Fruit fly (Drosophila melanogaster) whole organism, wandering third instar larva: ENCODE results near the gene CG5217.

Experiments
- Abd-B ChIP-seq: fragments of >200 bp; optimal IDR thresholded peaks from 2 replicates; lab custom pipeline; 2017; ENCODE audit warnings: missing biosample characterization, missing genetic modification characterization
- CG32264 ChIP-seq: fragments of 200-800 bp; sonication (Bioruptor generic); optimal IDR thresholded peaks from 2 replicates; lab custom pipeline; 2016; ENCODE audit warnings: missing biosample characterization, missing genetic modification characterization
- CG9705 ChIP-seq: fragments of 200-800 bp; sonication (Bioruptor generic); optimal IDR thresholded peaks from 2 replicates; lab custom pipeline; 2018; ENCODE audit warnings: missing biosample characterization, mild to moderate bottlenecking, missing genetic modification characterization
- CrebA ChIP-seq: fragments of 200-800 bp; sonication (Bioruptor generic); optimal IDR thresholded peaks from 2 replicates; lab custom pipeline; 2016; ENCODE audit warnings: missing biosample characterization, mild to moderate bottlenecking, missing genetic modification characterization, borderline replicate concordance
- Dfd ChIP-seq: fragments of >200 bp; optimal IDR thresholded peaks from 2 replicates; lab custom pipeline; 2017; ENCODE audit warnings: missing biosample characterization, missing genetic modification characterization
- Dif ChIP-seq: fragments of 200-275, 200-300 bp; sonication (Bioruptor generic); optimal IDR thresholded peaks from 2 replicates; lab custom pipeline; 2018; ENCODE audit warnings: missing biosample characterization, missing genetic modification characterization; ENCODE audit not compliant: partially characterized antibody
- GATAd ChIP-seq: sonication (Bioruptor generic); optimal IDR thresholded peaks from 2 replicates; lab custom pipeline; 2016; ENCODE audit warnings: missing biosample characterization, missing genetic modification characterization
- HLH106 ChIP-seq: fragments of 200-800 bp; optimal IDR thresholded peaks from 3 replicates; lab custom pipeline; 2019; ENCODE audit warnings: missing biosample characterization, mild to moderate bottlenecking, missing genetic modification characterization, moderate library complexity
- Hnf4 ChIP-seq: fragments of 200-800 bp; sonication (Bioruptor generic); optimal IDR thresholded peaks from 2 replicates; lab custom pipeline; 2016; ENCODE audit warnings: missing biosample characterization, mild to moderate bottlenecking, missing genetic modification characterization
- Hr78 ChIP-seq: fragments of >200 bp; optimal IDR thresholded peaks from 2 replicates; lab custom pipeline; 2017; ENCODE audit warnings: missing biosample characterization, missing genetic modification characterization
- Hr83 ChIP-seq: fragments of 200-300 bp; sonication (Bioruptor generic); optimal IDR thresholded peaks from 2 replicates; lab custom pipeline; 2016; ENCODE audit warnings: missing biosample characterization, mild to moderate bottlenecking, missing genetic modification characterization, moderate library complexity; ENCODE audit not compliant: poor library complexity, severe bottlenecking
- Jra ChIP-seq: sonication (Bioruptor generic); optimal IDR thresholded peaks from 2 replicates; lab custom pipeline; 2016; ENCODE audit warnings: missing biosample characterization, missing genetic modification characterization
- Mio ChIP-seq: sonication (Bioruptor generic); optimal IDR thresholded peaks from 2 replicates; lab custom pipeline; 2016; ENCODE audit warnings: missing biosample characterization, missing genetic modification characterization
- Myc ChIP-seq: fragments of >200 bp; optimal IDR thresholded peaks from 2 replicates; lab custom pipeline; 2017
- N ChIP-seq: fragments of >200 bp; optimal IDR thresholded peaks from 2 replicates; lab custom pipeline; 2018; ENCODE audit warnings: missing biosample characterization, missing external identifiers, missing genetic modification characterization
- OdsH ChIP-seq: fragments of 200-800 bp; sonication (Bioruptor generic); optimal IDR thresholded peaks from 2 replicates; lab custom pipeline; 2016; ENCODE audit warnings: missing biosample characterization, mild to moderate bottlenecking, missing genetic modification characterization
- Rel ChIP-seq, 2 experiments: fragments of 200-800 bp; sonication (Bioruptor generic) in 1 of 2; optimal IDR thresholded peaks; 2 replicates in 1 of 2; 3 replicates in 1 of 2; lab custom pipeline; 2016 to 2019; ENCODE audit warnings: mild to moderate bottlenecking in 2 of 2, missing biosample characterization in 2 of 2, missing genetic modification characterization in 2 of 2, moderate library complexity in 1 of 2
- Sp1 ChIP-seq: fragments of 200-800 bp; sonication (Bioruptor generic); optimal IDR thresholded peaks from 3 replicates; lab custom pipeline; 2019; ENCODE audit warnings: missing biosample characterization, mild to moderate bottlenecking, missing genetic modification characterization, moderate library complexity
- Vsx2 ChIP-seq: fragments of 200-300, 225-300 bp; sonication (Bioruptor generic); optimal IDR thresholded peaks from 2 replicates; lab custom pipeline; 2018; ENCODE audit warnings: missing biosample characterization, missing genetic modification characterization; ENCODE audit not compliant: partially characterized antibody
- br ChIP-seq: fragments of 200-800 bp; sonication (Bioruptor generic); optimal IDR thresholded peaks from 2 replicates; lab custom pipeline; 2016; ENCODE audit warnings: missing biosample characterization, missing genetic modification characterization
- brk ChIP-seq: fragments of 200-800 bp; sonication (Bioruptor generic); optimal IDR thresholded peaks from 2 replicates; lab custom pipeline; 2016; ENCODE audit warnings: missing biosample characterization, mild to moderate bottlenecking, missing genetic modification characterization
- dl ChIP-seq, 2 experiments: fragments of 175-275, 200-275 bp in 1 of 2; fragments of 200-275 bp in 1 of 2; sonication (Bioruptor generic); optimal IDR thresholded peaks; lab custom pipeline; 2018; ENCODE audit warnings: mild to moderate bottlenecking in 2 of 2, missing biosample characterization in 2 of 2, missing genetic modification characterization in 2 of 2, moderate library complexity in 2 of 2; ENCODE audit not compliant: partially characterized antibody in 2 of 2, insufficient read depth in 1 of 2
- dmrt93B ChIP-seq: fragments of 200-800 bp; sonication (Bioruptor generic); optimal IDR thresholded peaks from 2 replicates; lab custom pipeline; 2018; ENCODE audit warnings: missing biosample characterization, mild to moderate bottlenecking, missing genetic modification characterization
- dsf ChIP-seq: sonication (Bioruptor generic); optimal IDR thresholded peaks from 2 replicates; lab custom pipeline; 2016; ENCODE audit warnings: missing biosample characterization, missing genetic modification characterization, borderline replicate concordance
- ey ChIP-seq: fragments of 200-800 bp; sonication (Bioruptor generic); optimal IDR thresholded peaks from 2 replicates; lab custom pipeline; 2016; ENCODE audit warnings: missing biosample characterization, missing genetic modification characterization
- foxo ChIP-seq, 2 experiments: fragments of 200-800 bp; sonication (Bioruptor generic); optimal IDR thresholded peaks; 2 replicates in 1 of 2; 3 replicates in 1 of 2; lab custom pipeline; 2016 to 2017; ENCODE audit warnings: missing biosample characterization in 2 of 2, missing genetic modification characterization in 2 of 2
- fru ChIP-seq: fragments of 200-800 bp; sonication (Bioruptor generic); optimal IDR thresholded peaks from 3 replicates; lab custom pipeline; 2016; ENCODE audit warnings: missing biosample characterization, mild to moderate bottlenecking, missing genetic modification characterization
- h ChIP-seq: fragments of 200-800 bp; sonication (Bioruptor generic); optimal IDR thresholded peaks from 3 replicates; lab custom pipeline; 2016; ENCODE audit warnings: missing biosample characterization, mild to moderate bottlenecking, missing genetic modification characterization
- jim ChIP-seq: fragments of 175-275, 200-325 bp; sonication (Bioruptor generic); optimal IDR thresholded peaks from 2 replicates; lab custom pipeline; 2016; ENCODE audit warnings: missing biosample characterization, mild to moderate bottlenecking, missing genetic modification characterization
- lola ChIP-seq: fragments of >200 bp; optimal IDR thresholded peaks from 2 replicates; lab custom pipeline; 2017; ENCODE audit warnings: missing biosample characterization, missing genetic modification characterization
- psq ChIP-seq: fragments of 200-800 bp; sonication (Bioruptor generic); optimal IDR thresholded peaks from 3 replicates; lab custom pipeline; 2017; ENCODE audit warnings: missing biosample characterization, mild to moderate bottlenecking, missing genetic modification characterization, moderate library complexity
- rgr ChIP-seq: fragments of 200-800 bp; sonication (Bioruptor generic); optimal IDR thresholded peaks from 3 replicates; lab custom pipeline; 2016; ENCODE audit warnings: missing biosample characterization, mild to moderate bottlenecking, missing genetic modification characterization
- sage ChIP-seq: fragments of 200-800 bp; sonication (Bioruptor generic); optimal IDR thresholded peaks from 2 replicates; lab custom pipeline; 2016; ENCODE audit warnings: missing biosample characterization, mild to moderate bottlenecking, missing genetic modification characterization
- sv ChIP-seq: fragments of 200-800 bp; sonication (Bioruptor generic); optimal IDR thresholded peaks from 3 replicates; lab custom pipeline; 2016; ENCODE audit warnings: missing biosample characterization, missing genetic modification characterization
- tai ChIP-seq: sonication (Bioruptor generic); optimal IDR thresholded peaks from 2 replicates; lab custom pipeline; 2016; ENCODE audit warnings: missing biosample characterization, missing genetic modification characterization

The CG5217 gene

DNA sequence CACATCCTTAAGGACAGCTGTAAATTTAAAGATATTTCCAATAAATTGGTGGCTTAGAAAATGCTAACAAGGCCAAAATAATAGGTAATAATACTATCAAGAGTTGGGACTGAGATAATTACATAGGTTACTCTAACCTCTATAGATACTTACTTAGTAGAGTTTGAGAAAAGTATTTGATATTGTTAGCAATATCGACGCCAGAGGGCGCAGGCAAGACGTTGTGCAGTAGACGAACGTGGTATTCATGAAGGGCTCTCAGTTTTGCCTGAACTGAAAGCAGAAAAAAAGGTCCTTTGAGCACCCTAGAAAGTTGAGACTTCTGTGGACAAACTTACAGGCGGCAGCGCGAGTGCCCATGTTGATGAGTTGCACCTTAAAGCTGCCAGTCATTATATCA is 2.5 kb downstream of the CG5217 start:
- no peak for TF ChIP-seq Sp1 (GFP tag; lab: Kevin White, UChicago)
- TF ChIP-seq Hr78 (GFP tag; lab: Kevin White, UChicago) = no peak
- TF ChIP-seq sv (GFP tag; lab: Kevin White, UChicago) = no peak
- TF ChIP-seq CrebA (GFP tag; lab: Kevin White, UChicago) = no peak
- TF ChIP-seq Dfd = no peak
- no peak for TF ChIP-seq Vsx2 (GFP tag; lab: Kevin White, UChicago)
- TF ChIP-seq dmrt93B (GFP tag; lab: Kevin White, UChicago) = no peak
- no peak for TF ChIP-seq CG32264 (GFP tag; lab: Kevin White, UChicago)
- no peak for TF ChIP-seq CG9705 (GFP tag; lab: Kevin White, UChicago)

DNA sequence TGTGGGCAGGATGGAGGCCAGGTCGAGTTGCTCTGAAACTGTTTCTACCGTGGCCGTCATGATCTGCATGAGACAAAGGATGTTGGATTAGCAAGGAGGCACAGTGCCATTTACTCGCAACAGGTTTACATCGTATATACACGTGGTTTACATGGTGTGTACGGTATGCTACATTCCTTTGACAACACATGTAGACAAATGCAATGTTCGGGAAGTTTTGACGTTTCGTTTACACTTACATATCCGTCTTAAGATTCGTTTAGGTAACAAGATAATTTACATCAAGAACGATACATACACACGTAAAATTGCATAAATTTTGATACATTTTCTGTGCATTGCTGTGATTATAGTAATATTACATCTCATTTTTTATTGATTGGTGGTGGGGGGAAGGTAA is 9.0 kb downstream of the CG5217 start:
- TF ChIP-seq N (GFP tag; lab: Kevin White, UChicago) (no peak), jim (no peak), lola (GFP tag; lab: Kevin White, UChicago) (no peak)

DNA sequence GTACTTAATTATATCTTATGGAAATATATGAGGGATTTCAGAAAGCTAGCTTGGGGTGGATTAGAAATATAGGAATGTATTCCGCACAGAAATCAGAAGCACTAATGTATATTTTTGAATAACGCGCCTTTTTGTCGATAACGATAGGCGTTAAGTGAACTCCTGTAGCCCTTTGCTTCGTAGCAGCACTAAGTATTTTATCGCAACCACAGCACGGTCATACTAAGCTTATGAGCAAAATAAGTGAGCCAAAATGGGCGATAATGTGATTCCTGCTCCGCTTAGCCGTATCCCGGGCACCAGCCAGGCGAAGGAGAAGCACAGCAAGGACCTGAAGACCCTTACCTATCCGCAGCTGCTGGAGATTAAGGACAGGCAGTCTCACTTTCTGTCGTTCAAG is 18.7 kb downstream of the CG5217 start, which contains the start of the genes CG5250 and Polr2M:
CG5250 (minus strand) TSS at position 32 of the 400 bp plus-strand sequence.
Polr2M (plus strand) TSS at position 219 of the 400 bp plus-strand sequence.
- TF ChIP-seq sv (GFP tag; lab: Kevin White, UChicago) (no peak), br (GFP tag; lab: Kevin White, UChicago) (no peak), OdsH (no peak), rgr (GFP tag; lab: Kevin White, UChicago) (no peak), lola (GFP tag; lab: Kevin White, UChicago) (no peak), CG32264 (GFP tag; lab: Kevin White, UChicago) (no peak), HLH106 (tag; lab: Kevin White, UChicago) (no peak), dsf (GFP tag; lab: Kevin White, UChicago) (no peak), Dfd (no peak), Dif (no peak), Abd-B (GFP tag; lab: Kevin White, UChicago) (no peak), Sp1 (GFP tag; lab: Kevin White, UChicago) (no peak), tai (GFP tag; lab: Kevin White, UChicago) (no peak)
- TF ChIP-seq, all 38 proteins: peak for 0

DNA sequence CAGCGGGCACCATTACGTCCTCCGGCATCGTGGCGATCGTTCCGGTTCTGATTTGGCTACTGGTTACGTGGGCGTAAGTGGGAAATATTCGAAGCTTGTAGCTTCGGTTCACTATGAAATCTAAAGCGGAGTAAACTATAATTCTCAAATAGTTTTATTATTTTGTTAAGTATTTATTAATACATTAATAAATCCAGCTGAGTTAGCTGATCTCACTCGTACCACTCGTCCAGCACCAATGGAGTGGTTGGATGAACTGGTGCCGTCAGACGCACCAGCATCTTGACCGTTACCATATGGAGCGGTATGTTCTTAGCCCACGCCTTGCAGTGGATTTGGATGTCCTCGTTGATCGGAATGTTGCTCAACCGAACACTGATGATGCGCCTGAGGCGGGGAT is 19.9 kb downstream of the CG5217 start, which contains the start of gene CG11703:
CG11703 (minus strand) TSS at position 101 of the 400 bp plus-strand sequence.
- no peak for TF ChIP-seq dmrt93B (GFP tag; lab: Kevin White, UChicago)
- no peak for TF ChIP-seq Rel (GFP tag; optimal IDR thresholded peaks at IDR 0.05; lab: Kevin White, UChicago)
- no peak for TF ChIP-seq Rel (tag; optimal IDR thresholded peaks at IDR 0.05; lab: Kevin White, UChicago)
- no peak for TF ChIP-seq CG9705 (GFP tag; lab: Kevin White, UChicago)
- no peak for TF ChIP-seq rgr (GFP tag; lab: Kevin White, UChicago)
- TF ChIP-seq Abd-B (GFP tag; lab: Kevin White, UChicago) = no peak
- no peak for TF ChIP-seq Myc
- TF ChIP-seq psq (GFP tag; lab: Kevin White, UChicago) = no peak
- no peak for TF ChIP-seq fru (GFP tag; lab: Kevin White, UChicago)
- no peak for TF ChIP-seq jim
- TF ChIP-seq sage (GFP tag; lab: Kevin White, UChicago) = no peak
- no peak for TF ChIP-seq OdsH
- TF ChIP-seq Dif = no peak

DNA sequence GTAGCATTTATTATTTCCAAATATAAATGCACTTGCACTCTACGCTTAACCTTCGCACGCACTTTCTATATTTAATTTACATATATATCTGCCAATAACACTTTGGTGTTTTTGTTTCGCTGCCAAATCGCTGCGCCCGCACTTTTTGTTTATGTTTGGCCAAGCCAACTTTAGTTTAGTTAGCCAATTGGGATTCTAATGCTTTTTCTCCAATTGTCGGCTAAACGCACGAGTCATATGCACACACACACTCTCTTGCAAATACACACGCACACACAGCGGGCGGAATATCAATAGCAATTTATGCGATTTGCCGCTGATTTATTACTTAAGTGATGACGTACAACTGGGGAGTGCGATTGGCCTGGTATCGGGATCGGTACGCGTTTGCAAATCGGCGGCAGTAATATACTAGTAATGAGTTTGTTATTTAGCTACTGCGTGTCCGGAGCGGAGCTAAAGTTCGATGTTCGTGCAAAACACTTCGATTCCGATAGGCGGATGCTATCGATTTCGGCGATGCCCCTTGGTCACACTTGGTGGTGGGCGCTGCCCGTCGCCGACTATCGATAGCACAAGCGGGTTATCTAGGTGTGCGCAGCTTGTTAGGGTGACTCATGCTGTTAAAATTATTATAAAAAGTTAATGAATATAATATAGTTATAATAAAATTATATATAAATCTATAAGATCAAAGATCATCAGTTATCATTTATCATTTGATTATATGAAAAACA is 21.6 kb downstream of the CG5217 start, which contains the start of gene vib:
vib (minus strand) TSS at position 515 of the 737 bp plus-strand sequence.
- TF ChIP-seq CG9705 (GFP tag; lab: Kevin White, UChicago) (peak; percentile 12), fru (GFP tag; lab: Kevin White, UChicago) (peak; percentile 80), HLH106 (tag; lab: Kevin White, UChicago) (peak; percentile 56), sage (GFP tag; lab: Kevin White, UChicago) (peak; percentile 15), GATAd (GFP tag; lab: Kevin White, UChicago) (no peak), lola (GFP tag; lab: Kevin White, UChicago) (no peak), Abd-B (GFP tag; lab: Kevin White, UChicago) (no peak), Hnf4 (no peak), h (GFP tag; lab: Kevin White, UChicago) (peak; percentile 39), dl (GFP tag; optimal IDR thresholded peaks at IDR 0.05; lab: Kevin White, UChicago; ENCODE audit: insufficient read depth in 1 of 2, partially characterized antibody in 2 of 2) (no peak), Vsx2 (GFP tag; lab: Kevin White, UChicago) (no peak), sv (GFP tag; lab: Kevin White, UChicago) (peak; percentile 27), Jra (GFP tag; lab: Kevin White, UChicago) (no peak), N (GFP tag; lab: Kevin White, UChicago) (no peak), foxo (GFP tag; optimal IDR thresholded peaks at IDR 0.05; lab: Kevin White, UChicago) (peak in 1 of 2 experiments; percentile 62), br (GFP tag; lab: Kevin White, UChicago) (peak; percentile 45), brk (GFP tag; lab: Kevin White, UChicago) (no peak), ey (no peak), Dfd (no peak), dmrt93B (GFP tag; lab: Kevin White, UChicago) (no peak), Hr83 (peak; percentile 5), Sp1 (GFP tag; lab: Kevin White, UChicago) (peak; percentile 56), psq (GFP tag; lab: Kevin White, UChicago) (peak; percentile 26), Rel (GFP tag; optimal IDR thresholded peaks at IDR 0.05; lab: Kevin White, UChicago) (no peak), Rel (tag; optimal IDR thresholded peaks at IDR 0.05; lab: Kevin White, UChicago) (peak; percentile 38), CrebA (GFP tag; lab: Kevin White, UChicago) (no peak), Mio (GFP tag; lab: Kevin White, UChicago) (no peak), rgr (GFP tag; lab: Kevin White, UChicago) (peak; percentile 16)
